Fruit fly (Drosophila melanogaster) whole organism, adult: ENCODE measurements around the gene CG14717.

Experiments used
- CG5204 ChIP-seq: fragments of 200-800 bp; sonication (Bioruptor generic); optimal IDR thresholded peaks from 2 replicates; lab custom pipeline; 2016; ENCODE audit warnings: missing biosample characterization, missing genetic modification characterization
- Clk ChIP-seq: fragments of 200-800 bp; sonication (Bioruptor generic); optimal IDR thresholded peaks from 2 replicates; lab custom pipeline; 2017; ENCODE audit warnings: missing biosample characterization, missing genetic modification characterization
- Mnt ChIP-seq: fragments of 200-800 bp; sonication (Bioruptor generic); optimal IDR thresholded peaks from 2 replicates; lab custom pipeline; 2016; ENCODE audit warnings: missing biosample characterization, mild to moderate bottlenecking, missing genetic modification characterization
- kay ChIP-seq: fragments of 200-800 bp; sonication (Bioruptor generic); peaks from one replicate; lab custom pipeline; 2016; ENCODE audit warnings: missing biosample characterization, missing genetic modification characterization, borderline replicate concordance

dm6 chr3R:11696209-11696608 lies at the start of gene CG14717:
- TF ChIP-seq CG5204 (GFP tag; lab: Kevin White, UChicago), result no peak
- TF ChIP-seq Mnt (GFP tag; lab: Kevin White, UChicago), result no peak
- no peak for TF ChIP-seq kay (GFP tag; lab: Kevin White, UChicago)
- no peak for TF ChIP-seq Clk (GFP tag; lab: Kevin White, UChicago)
